Fruit fly (Drosophila melanogaster) whole organism, pupa: ENCODE measurements around the gene Gr22e.
A peak's percentile ranks its signal among the peaks of the same experiment; 100 is the strongest.

Experiments
- CG10348 ChIP-seq: fragments of 200-800 bp; sonication (Bioruptor generic); IDR thresholded peaks from 2 replicates; pipeline ENCODE4 v1.3.6; 2022; ENCODE audit warnings: missing biosample characterization, missing genetic modification characterization
- CG12605 ChIP-seq: fragments of 200-800 bp; sonication (Bioruptor generic); IDR thresholded peaks from 2 replicates; pipeline ENCODE4 v1.3.6; 2022; ENCODE audit warnings: missing biosample characterization, missing genetic modification characterization
- CG13204 ChIP-seq: fragments of 200-800 bp; sonication (Bioruptor generic); optimal IDR thresholded peaks from 2 replicates; lab custom pipeline; 2018; ENCODE audit warnings: missing biosample characterization, mild to moderate bottlenecking, missing genetic modification characterization, moderate library complexity
- CG14655 ChIP-seq: fragments of 200-800 bp; sonication (Bioruptor generic); optimal IDR thresholded peaks from 3 replicates; lab custom pipeline; 2017; ENCODE audit warnings: mild to moderate bottlenecking, missing biosample characterization, missing genetic modification reagents, missing genetic modification characterization
- CG15710 ChIP-seq: fragments of 200-800 bp; sonication (Bioruptor generic); optimal IDR thresholded peaks from 2 replicates; lab custom pipeline; 2018; ENCODE audit warnings: missing biosample characterization, mild to moderate bottlenecking, missing genetic modification characterization, moderate library complexity
- CG17806 ChIP-seq: fragments of 200-800 bp; sonication (Bioruptor generic); optimal IDR thresholded peaks from 2 replicates; lab custom pipeline; 2018; ENCODE audit warnings: missing biosample characterization, mild to moderate bottlenecking, missing genetic modification characterization, moderate library complexity
- CG32121 ChIP-seq: fragments of 200-800 bp; sonication (Bioruptor generic); IDR thresholded peaks from 2 replicates; pipeline ENCODE4 v1.3.6; 2022; ENCODE audit warnings: missing biosample characterization, missing genetic modification characterization
- CG34367 ChIP-seq: fragments of 200-800 bp; sonication (Bioruptor generic); optimal IDR thresholded peaks from 2 replicates; lab custom pipeline; 2018; ENCODE audit warnings: missing biosample characterization, mild to moderate bottlenecking, missing genetic modification characterization
- CG4496 ChIP-seq: fragments of 200-800 bp; sonication (Bioruptor generic); IDR thresholded peaks from 3 replicates; pipeline ENCODE4 v1.3.6; 2022; ENCODE audit warnings: missing biosample characterization, missing genetic modification characterization
- CG8159 ChIP-seq: fragments of 200-800 bp; sonication (Bioruptor generic); optimal IDR thresholded peaks from 3 replicates; lab custom pipeline; 2018; ENCODE audit warnings: missing biosample characterization, mild to moderate bottlenecking, missing genetic modification characterization, moderate library complexity
- CG8301 ChIP-seq: fragments of 200-800 bp; sonication (Bioruptor generic); optimal IDR thresholded peaks from 2 replicates; lab custom pipeline; 2018; ENCODE audit warnings: missing biosample characterization, mild to moderate bottlenecking, missing genetic modification characterization
- CG9948 ChIP-seq: fragments of 200-800 bp; sonication (Bioruptor generic); optimal IDR thresholded peaks from 2 replicates; lab custom pipeline; 2018; ENCODE audit warnings: missing biosample characterization, mild to moderate bottlenecking, missing genetic modification characterization, moderate library complexity
- EcR ChIP-seq: fragments of 200-800 bp; sonication (Bioruptor generic); optimal IDR thresholded peaks from 3 replicates; lab custom pipeline; 2019; ENCODE audit warnings: missing biosample characterization, missing genetic modification characterization, mild to moderate bottlenecking, moderate library complexity, missing genetic modification reagents
- Ets98B ChIP-seq: fragments of 200-800 bp; sonication (Bioruptor generic); IDR thresholded peaks from 2 replicates; pipeline ENCODE4 v1.3.6; 2022; ENCODE audit warnings: missing biosample characterization, missing genetic modification characterization
- Pif1A ChIP-seq: fragments of 200-800 bp; sonication (Bioruptor generic); optimal IDR thresholded peaks from 3 replicates; lab custom pipeline; 2016; ENCODE audit warnings: missing biosample characterization, missing genetic modification characterization
- Pif1B ChIP-seq: fragments of 200-800 bp; sonication (Bioruptor generic); optimal IDR thresholded peaks from 3 replicates; lab custom pipeline; 2016; ENCODE audit warnings: missing biosample characterization, missing genetic modification characterization
- Snoo ChIP-seq: fragments of 200-800 bp; sonication (Bioruptor generic); optimal IDR thresholded peaks from 3 replicates; lab custom pipeline; 2017; ENCODE audit warnings: missing biosample characterization, mild to moderate bottlenecking, missing genetic modification characterization, inconsistent platforms
- fd96Ca ChIP-seq: fragments of 200-800 bp; sonication (Bioruptor generic); IDR thresholded peaks from 3 replicates; pipeline ENCODE4 v1.3.6; 2022; ENCODE audit warnings: missing biosample characterization, missing genetic modification characterization
- gl ChIP-seq: fragments of 200-800 bp; sonication (Bioruptor generic); optimal IDR thresholded peaks from 2 replicates; lab custom pipeline; 2018; ENCODE audit warnings: missing biosample characterization, mild to moderate bottlenecking, missing genetic modification characterization
- rn ChIP-seq: fragments of 200-800 bp; sonication (Bioruptor generic); IDR thresholded peaks from 2 replicates; pipeline ENCODE4 v1.3.6; 2022; ENCODE audit warnings: missing biosample characterization, missing genetic modification characterization

The Gr22e gene

dm6 chr2L:1748410-1748809, 35.5 kb upstream of the Gr22e start:
- TF ChIP-seq CG15710 (tag; lab: Kevin White, UChicago) (no peak), Snoo (no peak), CG12605 (no peak), CG9948 (tag; lab: Kevin White, UChicago) (no peak), EcR (GFP tag; lab: Kevin White, UChicago) (peak; percentile 95)
- TF ChIP-seq, all 21 proteins: peak for 1

- TF ChIP-seq CG12605, result no peak
- TF ChIP-seq CG13204 (GFP tag; lab: Kevin White, UChicago), result no peak
- no peak for TF ChIP-seq Snoo
- TF ChIP-seq fd96Ca (GFP tag; lab: Robert Waterston, UW), result no peak
- no peak for TF ChIP-seq CG15710 (tag; lab: Kevin White, UChicago)
- TF ChIP-seq gl (tag; lab: Kevin White, UChicago), result no peak
- TF ChIP-seq CG17806 (tag; lab: Kevin White, UChicago), result no peak
- TF ChIP-seq CG14655 (GFP tag; lab: Kevin White, UChicago), result no peak
- no peak for TF ChIP-seq CG8159
- TF ChIP-seq CG34367 (tag; lab: Kevin White, UChicago), result no peak
- no peak for TF ChIP-seq Ets98B (GFP tag; lab: Robert Waterston, UW)
Observed at dm6 chr2L:1751953-1752352, 31.9 kb upstream of the Gr22e start, which contains the start of the genes CG17712 and CG17648. Gene CG17712, minus strand, starts transcription at chr2L:1752122. Gene CG17648, plus strand, starts transcription at chr2L:1752308.

- TF ChIP-seq CG17806 (tag; lab: Kevin White, UChicago) (no peak), EcR (GFP tag; lab: Kevin White, UChicago) (no peak)
Observed at dm6 chr2L:1756351-1756750, 27.5 kb upstream of the Gr22e start, which contains the start of gene Gr22f. Gene Gr22f, minus strand, starts transcription at chr2L:1756451.

- no peak for TF ChIP-seq CG17806 (tag; lab: Kevin White, UChicago)
- no peak for TF ChIP-seq CG10348 (GFP tag; lab: Robert Waterston, UW)
- TF ChIP-seq CG13204 (GFP tag; lab: Kevin White, UChicago), result no peak
- no peak for TF ChIP-seq CG8159
- TF ChIP-seq CG12605, result no peak
- TF ChIP-seq CG34367 (tag; lab: Kevin White, UChicago), result no peak
- TF ChIP-seq rn (GFP tag; lab: Robert Waterston, UW), result no peak
- TF ChIP-seq Pif1B (GFP tag; lab: Kevin White, UChicago), result no peak
- TF ChIP-seq CG8301, result no peak
- TF ChIP-seq CG32121 (GFP tag; lab: Robert Waterston, UW), result no peak
- no peak for TF ChIP-seq gl (tag; lab: Kevin White, UChicago)
- no peak for TF ChIP-seq CG15710 (tag; lab: Kevin White, UChicago)
- no peak for TF ChIP-seq CG14655 (GFP tag; lab: Kevin White, UChicago)
- no peak for TF ChIP-seq fd96Ca (GFP tag; lab: Robert Waterston, UW)
Observed at dm6 chr2L:1758853-1759252, 25.0 kb upstream of the Gr22e start, which contains the start of gene CG17650. Gene CG17650, minus strand, starts transcription at chr2L:1759093.

dm6 chr2L:1787929-1788328, 4.1 kb downstream of the Gr22e start:
- TF ChIP-seq Ets98B (GFP tag; lab: Robert Waterston, UW) (no peak), fd96Ca (GFP tag; lab: Robert Waterston, UW) (no peak), Pif1A (GFP tag; lab: Kevin White, UChicago) (no peak), CG34367 (tag; lab: Kevin White, UChicago) (no peak), CG10348 (GFP tag; lab: Robert Waterston, UW) (no peak), CG8301 (no peak), rn (GFP tag; lab: Robert Waterston, UW) (no peak)

dm6 chr2L:1790261-1790660, 6.4 kb downstream of the Gr22e start, which contains the start of gene Gr22d:
Gene Gr22d, minus strand, starts transcription at chr2L:1790361.
- TF ChIP-seq CG13204 (GFP tag; lab: Kevin White, UChicago) (no peak), CG8159 (no peak), CG15710 (tag; lab: Kevin White, UChicago) (no peak), Ets98B (GFP tag; lab: Robert Waterston, UW) (no peak), CG8301 (no peak), CG12605 (no peak), Pif1B (GFP tag; lab: Kevin White, UChicago) (no peak), CG10348 (GFP tag; lab: Robert Waterston, UW) (no peak), gl (tag; lab: Kevin White, UChicago) (no peak), CG32121 (GFP tag; lab: Robert Waterston, UW) (no peak), CG14655 (GFP tag; lab: Kevin White, UChicago) (no peak)

- TF ChIP-seq fd96Ca (GFP tag; lab: Robert Waterston, UW) (no peak), CG14655 (GFP tag; lab: Kevin White, UChicago) (no peak), Ets98B (GFP tag; lab: Robert Waterston, UW) (no peak), gl (tag; lab: Kevin White, UChicago) (no peak), CG32121 (GFP tag; lab: Robert Waterston, UW) (no peak), CG8159 (no peak), CG34367 (tag; lab: Kevin White, UChicago) (no peak), CG8301 (no peak)
Observed at dm6 chr2L:1791723-1792122, 7.9 kb downstream of the Gr22e start, which contains the start of gene Gr22c. Gene Gr22c, minus strand, starts transcription at chr2L:1791823.

- TF ChIP-seq CG12605 (no peak), CG17806 (tag; lab: Kevin White, UChicago) (no peak), Pif1A (GFP tag; lab: Kevin White, UChicago) (no peak), CG14655 (GFP tag; lab: Kevin White, UChicago) (no peak), CG9948 (tag; lab: Kevin White, UChicago) (no peak), CG4496 (no peak), EcR (GFP tag; lab: Kevin White, UChicago) (no peak), fd96Ca (GFP tag; lab: Robert Waterston, UW) (no peak), Ets98B (GFP tag; lab: Robert Waterston, UW) (no peak), CG15710 (tag; lab: Kevin White, UChicago) (no peak), CG13204 (GFP tag; lab: Kevin White, UChicago) (no peak), CG32121 (GFP tag; lab: Robert Waterston, UW) (no peak), CG8301 (no peak), gl (tag; lab: Kevin White, UChicago) (no peak), CG34367 (tag; lab: Kevin White, UChicago) (no peak), CG10348 (GFP tag; lab: Robert Waterston, UW) (no peak)
- TF ChIP-seq, all 21 proteins: peak for 0
Observed at dm6 chr2L:1793168-1793567, 9.3 kb downstream of the Gr22e start, which contains the start of gene Gr22b. Gene Gr22b, minus strand, starts transcription at chr2L:1793268.
